Worm (Caenorhabditis elegans): ENCODE data around the gene klp-11.

The klp-11 gene

ce11 chrIV:8761896-8762295, at the start of gene klp-11, which contains the start of gene F20C5.11:
klp-11 (minus strand) TSS chrIV:8762066.
F20C5.11 (minus strand) TSS chrIV:8761996.
- TF ChIP-seq F44E2.7 (GFP tag; IDR thresholded peaks at IDR 0.05) = no peak
- TF ChIP-seq spr-1 (tag; optimal IDR thresholded peaks at IDR 0.05) = no peak
- no peak for TF ChIP-seq lir-3 (tag; optimal IDR thresholded peaks at IDR 0.05)
- no peak for TF ChIP-seq mdl-1 (tag; optimal IDR thresholded peaks at IDR 0.05)
- no peak for TF ChIP-seq D1046.2 (GFP tag; IDR thresholded peaks at IDR 0.05)
- TF ChIP-seq zip-11 (GFP tag; IDR thresholded peaks at IDR 0.05) = no peak
- no peak for TF ChIP-seq dmd-6 (GFP tag; IDR thresholded peaks at IDR 0.05)
- no peak for TF ChIP-seq unc-62 (GFP tag; optimal IDR thresholded peaks at IDR 0.05 in 1 of 2)
- no peak for TF ChIP-seq unc-62 (tag; optimal IDR thresholded peaks at IDR 0.05)
- TF ChIP-seq hlh-11 (tag; optimal IDR thresholded peaks at IDR 0.05) = no peak
- TF ChIP-seq T26A8.4 (GFP tag; IDR thresholded peaks at IDR 0.05) = no peak
- TF ChIP-seq set-16 (GFP tag; IDR thresholded peaks at IDR 0.05) = no peak

- TF ChIP-seq nhr-28 (tag; optimal IDR thresholded peaks at IDR 0.05) (peak; percentile 1), daf-16 (GFP tag; optimal IDR thresholded peaks at IDR 0.05) (no peak), daf-16 (tag; optimal IDR thresholded peaks at IDR 0.05) (peak; percentile 51), Y75B8A.6 (GFP tag; IDR thresholded peaks at IDR 0.05) (no peak), pqm-1 (tag; optimal IDR thresholded peaks at IDR 0.05) (peak; percentile 9), ceh-28 (tag; optimal IDR thresholded peaks at IDR 0.05) (no peak), ceh-44 (GFP tag; IDR thresholded peaks at IDR 0.05) (no peak), snpc-1.2 (GFP tag; IDR thresholded peaks at IDR 0.05) (no peak), skn-1 (tag; optimal IDR thresholded peaks at IDR 0.05) (no peak), zag-1 (tag; optimal IDR thresholded peaks at IDR 0.05) (no peak), ztf-7 (tag; optimal IDR thresholded peaks at IDR 0.05) (no peak), dve-1 (tag; optimal IDR thresholded peaks at IDR 0.05; ENCODE audit: insufficient read depth) (peak; percentile 48), hlh-11 (tag; optimal IDR thresholded peaks at IDR 0.05) (no peak), pha-4 (GFP tag; IDR thresholded peaks at IDR 0.05) (no peak), pha-4 (tag; optimal IDR thresholded peaks at IDR 0.05) (no peak)
These were observed 45.5 kb upstream of the klp-11 start for ce11 chrIV:8807327-8807726.

ce11 chrIV:8798255-8798654, 36.4 kb upstream of the klp-11 start, which contains the start of gene clec-182:
clec-182 (minus strand) TSS chrIV:8798355.
- no peak for TF ChIP-seq vab-7 (GFP tag; IDR thresholded peaks at IDR 0.05)
- no peak for TF ChIP-seq nhr-42 (GFP tag; IDR thresholded peaks at IDR 0.05)
- no peak for TF ChIP-seq dmd-8 (GFP tag; IDR thresholded peaks at IDR 0.05)
- TF ChIP-seq nhr-48 (tag; optimal IDR thresholded peaks at IDR 0.05) = no peak
- TF ChIP-seq ceh-20 (GFP tag; IDR thresholded peaks at IDR 0.05) = no peak
- no peak for TF ChIP-seq dmd-6 (GFP tag; IDR thresholded peaks at IDR 0.05)

ce11 chrIV:8796246-8796645, 34.4 kb upstream of the klp-11 start:
- TF ChIP-seq arid-1 (GFP tag; conservative IDR thresholded peaks at IDR 0.05) (no peak), madf-9 (GFP tag; conservative IDR thresholded peaks at IDR 0.05) (no peak), duxl-1 (tag; optimal IDR thresholded peaks at IDR 0.05; ENCODE audit: poor library complexity) (no peak), mxl-2 (GFP tag; conservative IDR thresholded peaks at IDR 0.05) (no peak), nhr-76 (tag; optimal IDR thresholded peaks at IDR 0.05) (no peak), snpc-1.2 (GFP tag; IDR thresholded peaks at IDR 0.05) (no peak), F49E8.2 (tag; optimal IDR thresholded peaks at IDR 0.05; ENCODE audit: borderline replicate concordance) (no peak), mdt-29 (GFP tag; IDR thresholded peaks at IDR 0.05) (no peak), hlh-30 (tag; optimal IDR thresholded peaks at IDR 0.05; ENCODE audit: insufficient read depth) (peak; percentile 20), hif-1 (tag; optimal IDR thresholded peaks at IDR 0.05) (no peak), pqm-1 (tag; optimal IDR thresholded peaks at IDR 0.05) (no peak), ctbp-1 (GFP tag; IDR thresholded peaks at IDR 0.05) (0 out of 2 replicates have a peak, but pooled peaks have one; percentile 42), F37D6.2 (tag; optimal IDR thresholded peaks at IDR 0.05) (no peak), snpc-4 (tag; optimal IDR thresholded peaks at IDR 0.05) (no peak), lsy-2 (tag; optimal IDR thresholded peaks at IDR 0.05) (peak in 1 of 2 experiments; percentile 12), nhr-237 (tag; optimal IDR thresholded peaks at IDR 0.05) (no peak), F26F4.8 (GFP tag; conservative IDR thresholded peaks at IDR 0.05) (no peak), nhr-10 (tag; optimal IDR thresholded peaks at IDR 0.05) (no peak), lin-39 (tag; optimal IDR thresholded peaks at IDR 0.05) (peak; percentile 15), Y75B8A.6 (GFP tag; IDR thresholded peaks at IDR 0.05) (no peak), Y48G9A.11 (GFP tag; IDR thresholded peaks at IDR 0.05) (no peak)

Measured in whole organism, L4 larva.